Worm (Caenorhabditis elegans) whole organism, early embryonic: ENCODE results near the gene EEED8.14.

Source experiments
- flt-1 ChIP-seq: fragments of 200-800 bp; sonication (Bioruptor generic); IDR thresholded peaks from 2 replicates; pipeline ENCODE4 v1.3.6; 2022; ENCODE audit warnings: missing genetic modification characterization, missing compliant biosample characterization
- sea-1 ChIP-seq: fragments of 200-800 bp; sonication (Bioruptor generic); conservative IDR thresholded peaks from 2 replicates; pipeline ENCODE4 v1.3.6; 2022; ENCODE audit warnings: missing genetic modification characterization, missing compliant biosample characterization

ce11 chrII:5433069-5433468 is 19.2 kb upstream of the EEED8.14 start, which contains the start of gene srx-114:
- no peak for TF ChIP-seq flt-1 (GFP tag; lab: Robert Waterston, UW)
- TF ChIP-seq sea-1 (GFP tag; lab: Robert Waterston, UW): no peak
